Fruit fly (Drosophila melanogaster) whole organism, embryonic: ENCODE measurements around the gene CG1999.

Experiments used
- CG17359 ChIP-seq: fragments of 200-800 bp; sonication (Bioruptor generic); optimal IDR thresholded peaks from 3 replicates; lab custom pipeline; 2018; ENCODE audit warnings: missing biosample characterization, mild to moderate bottlenecking, missing genetic modification characterization, moderate library complexity
- CG18476 ChIP-seq: fragments of 200-800 bp; sonication (Bioruptor generic); optimal IDR thresholded peaks from 2 replicates; lab custom pipeline; 2016; ENCODE audit warnings: missing biosample characterization, mild to moderate bottlenecking, missing genetic modification characterization
- CG8290 ChIP-seq, 3 experiments: fragments of 200-800 bp; sonication (Bioruptor generic); optimal IDR thresholded peaks; 2 replicates each; lab custom pipeline; 2016 to 2019; ENCODE audit warnings: missing biosample characterization in 3 of 3, missing genetic modification characterization in 3 of 3, mild to moderate bottlenecking in 2 of 3, moderate library complexity in 1 of 3
- CG9817 ChIP-seq: fragments of 200-800 bp; sonication (Bioruptor generic); optimal IDR thresholded peaks from 2 replicates; lab custom pipeline; 2018; ENCODE audit warnings: missing biosample characterization, mild to moderate bottlenecking, missing genetic modification characterization, moderate library complexity
- Elba2 ChIP-seq: fragments of 200-800 bp; sonication (Bioruptor generic); optimal IDR thresholded peaks from 3 replicates; lab custom pipeline; 2016; ENCODE audit warnings: missing biosample characterization, missing genetic modification characterization
- Nf-YA ChIP-seq: fragments of 200-800 bp; sonication (Bioruptor generic); IDR thresholded peaks from 2 replicates; pipeline ENCODE4 v1.3.6; 2022; ENCODE audit warnings: missing biosample characterization, missing genetic modification characterization
- Poxn ChIP-seq: fragments of 200-800 bp; sonication (Bioruptor generic); IDR thresholded peaks from 2 replicates; pipeline ENCODE4 v1.3.6; 2022; ENCODE audit warnings: missing biosample characterization, missing genetic modification characterization
- chinmo ChIP-seq: fragments of 200-800 bp; sonication (Bioruptor generic); IDR thresholded peaks from 4 replicates; pipeline ENCODE4 v1.3.6; 2022; ENCODE audit warnings: missing biosample characterization, missing genetic modification characterization; ENCODE audit not compliant: partially characterized antibody
- chn ChIP-seq: fragments of 200-800 bp; sonication (Bioruptor generic); optimal IDR thresholded peaks from 2 replicates; lab custom pipeline; 2016; ENCODE audit warnings: missing biosample characterization, missing genetic modification characterization
- corto ChIP-seq: fragments of 200-800 bp; sonication (Bioruptor generic); optimal IDR thresholded peaks from 2 replicates; lab custom pipeline; 2016; ENCODE audit warnings: missing biosample characterization, mild to moderate bottlenecking, missing genetic modification characterization, moderate library complexity
- crp ChIP-seq, 2 experiments: fragments of 200-800 bp; sonication (Bioruptor generic); optimal IDR thresholded peaks; 2 replicates in 1 of 2; 3 replicates in 1 of 2; lab custom pipeline; 2017; ENCODE audit warnings: missing biosample characterization in 2 of 2, missing genetic modification characterization in 2 of 2, mild to moderate bottlenecking in 1 of 2, moderate library complexity in 1 of 2
- nerfin-2 ChIP-seq: fragments of 200-800 bp; sonication (Bioruptor generic); IDR thresholded peaks from 2 replicates; pipeline ENCODE4 v1.3.6; 2022; ENCODE audit warnings: missing biosample characterization, missing genetic modification characterization; ENCODE audit not compliant: partially characterized antibody
- trem ChIP-seq: fragments of 200-800 bp; optimal IDR thresholded peaks from 3 replicates; lab custom pipeline; 2019; ENCODE audit warnings: missing biosample characterization, mild to moderate bottlenecking, missing genetic modification characterization, moderate library complexity

- TF ChIP-seq crp (GFP tag; optimal IDR thresholded peaks at IDR 0.05; lab: Kevin White, UChicago) (no peak), CG17359 (tag; lab: Kevin White, UChicago) (no peak), CG8290 (GFP tag; optimal IDR thresholded peaks at IDR 0.05; lab: Kevin White, UChicago) (no peak), CG8290 (tag; optimal IDR thresholded peaks at IDR 0.05; lab: Kevin White, UChicago) (no peak), nerfin-2 (no peak), Elba2 (GFP tag; lab: Kevin White, UChicago) (no peak), chinmo (no peak), Poxn (no peak), CG18476 (GFP tag; lab: Kevin White, UChicago) (no peak), corto (GFP tag; lab: Kevin White, UChicago) (no peak), chn (no peak), Nf-YA (GFP tag; lab: Robert Waterston, UW) (no peak), CG9817 (tag; lab: Kevin White, UChicago) (no peak), trem (no peak)
These were observed 11.2 kb upstream of the CG1999 start, which contains the start of gene CG15034 for dm6 chrX:7347406-7347805.
